Worm (Caenorhabditis elegans) whole organism, early embryonic: Measurements from ENCODE around the gene phy-3.

ENCODE experiments used
- B0310.2 ChIP-seq: sonication (generic microtip); optimal IDR thresholded peaks from 2 replicates; lab custom pipeline; 2016; ENCODE audit warnings: mild to moderate bottlenecking, missing genetic modification characterization, missing compliant biosample characterization
- aly-1 ChIP-seq: sonication (generic microtip); optimal IDR thresholded peaks from 2 replicates; lab custom pipeline; 2016; ENCODE audit warnings: missing genetic modification characterization, missing compliant biosample characterization
- ama-1 ChIP-seq: fragments of 150-350 bp; optimal IDR thresholded peaks from 2 replicates; lab custom pipeline; 2014
- ceh-36 ChIP-seq: sonication (generic microtip); optimal IDR thresholded peaks from 2 replicates; lab custom pipeline; 2016; ENCODE audit warnings: missing genetic modification characterization, inconsistent platforms, missing compliant biosample characterization
- hmbx-1 ChIP-seq: sonication (generic microtip); optimal IDR thresholded peaks from 2 replicates; lab custom pipeline; 2016; ENCODE audit warnings: mild to moderate bottlenecking, missing genetic modification characterization, missing compliant biosample characterization
- pes-1 ChIP-seq: fragments of 200-800 bp; sonication (Bioruptor generic); IDR thresholded peaks from 2 replicates; pipeline ENCODE4 v1.3.6; 2022; ENCODE audit warnings: missing genetic modification reagents, missing genetic modification characterization, missing compliant biosample characterization
- tbx-37 ChIP-seq: fragments of 200-800 bp; sonication (Bioruptor generic); conservative IDR thresholded peaks from 2 replicates; pipeline ENCODE4 v1.3.6; 2022; ENCODE audit warnings: missing genetic modification reagents, missing genetic modification characterization, missing compliant biosample characterization

ce11 chrV:16871387-16871786, 38.4 kb downstream of the phy-3 start, which contains the start of gene thn-4:
- TF ChIP-seq ama-1 (lab: Kevin White, UChicago) = no peak
- TF ChIP-seq tbx-37 (GFP tag; lab: Robert Waterston, UW) = no peak
- TF ChIP-seq pes-1 (GFP tag; lab: Robert Waterston, UW) = no peak
- no peak for TF ChIP-seq aly-1 (tag; lab: Kevin White, UChicago)
- no peak for TF ChIP-seq hmbx-1 (tag; lab: Kevin White, UChicago)
- no peak for TF ChIP-seq ceh-36 (tag; lab: Kevin White, UChicago)
- no peak for TF ChIP-seq B0310.2
